Worm (Caenorhabditis elegans) whole organism, L4 larva: Measurements from ENCODE around the gene fbxa-208.
A peak's percentile ranks its signal among the peaks of the same experiment; 100 is the strongest.

Source experiments
- F26F4.8 ChIP-seq: fragments of 200-800 bp; sonication (Bioruptor generic); conservative IDR thresholded peaks from 2 replicates; pipeline ENCODE4 v1.3.6; 2022; ENCODE audit warnings: missing genetic modification characterization, missing compliant biosample characterization
- F49E8.2 ChIP-seq: sonication (generic microtip); optimal IDR thresholded peaks from 2 replicates; lab custom pipeline; 2016; ENCODE audit warnings: missing compliant biosample characterization, mild to moderate bottlenecking, missing genetic modification characterization, borderline replicate concordance
- T20F7.1 ChIP-seq: fragments of 200-800 bp; sonication (Bioruptor generic); optimal IDR thresholded peaks from 2 replicates; lab custom pipeline; 2018; ENCODE audit warnings: mild to moderate bottlenecking, missing genetic modification characterization, missing compliant biosample characterization
- Y105C5A.15 ChIP-seq: fragments of 200-800 bp; sonication (Bioruptor generic); IDR thresholded peaks from 2 replicates; pipeline ENCODE4 v1.3.6; 2022; ENCODE audit warnings: missing genetic modification characterization, missing compliant biosample characterization
- arid-1 ChIP-seq: fragments of 200-800 bp; sonication (Bioruptor generic); conservative IDR thresholded peaks from 2 replicates; pipeline ENCODE4 v1.3.6; 2022; ENCODE audit warnings: missing genetic modification reagents, missing genetic modification characterization, missing compliant biosample characterization
- ceh-44 ChIP-seq: fragments of 200-800 bp; sonication (Bioruptor generic); IDR thresholded peaks from 2 replicates; pipeline ENCODE4 v1.3.6; 2022; ENCODE audit warnings: missing genetic modification reagents, missing genetic modification characterization, missing compliant biosample characterization
- ces-1 ChIP-seq: fragments of 150-350 bp; sonication (generic microtip); optimal IDR thresholded peaks from 4 replicates; lab custom pipeline; 2014; ENCODE audit warnings: missing biosample characterization, missing genetic modification reagents, missing genetic modification characterization
- cey-2 ChIP-seq: sonication (generic microtip); optimal IDR thresholded peaks from 3 replicates; lab custom pipeline; 2017; ENCODE audit warnings: missing genetic modification characterization, mild to moderate bottlenecking, missing compliant biosample characterization, antibody characterized with exemption, borderline replicate concordance; ENCODE audit not compliant: insufficient read depth
- ctbp-1 ChIP-seq: fragments of 200-800 bp; sonication (Bioruptor generic); IDR thresholded peaks from 2 replicates; pipeline ENCODE4 v1.3.6; 2022; ENCODE audit warnings: missing genetic modification reagents, missing genetic modification characterization, missing compliant biosample characterization
- daf-16 ChIP-seq, 3 experiments: sonication (generic microtip); optimal IDR thresholded peaks; 2 replicates each; lab custom pipeline; 2016 to 2017; ENCODE audit warnings: missing genetic modification characterization in 3 of 3, missing genetic modification reagents in 3 of 3, mild to moderate bottlenecking in 2 of 3, missing compliant biosample characterization in 2 of 3, missing biosample characterization in 1 of 3, moderate library complexity in 1 of 3
- dmd-6 ChIP-seq: fragments of 200-800 bp; sonication (Bioruptor generic); IDR thresholded peaks from 2 replicates; pipeline ENCODE4 v1.3.6; 2022; ENCODE audit warnings: missing genetic modification reagents, missing genetic modification characterization, missing compliant biosample characterization
- dve-1 ChIP-seq: sonication (generic microtip); optimal IDR thresholded peaks from 2 replicates; lab custom pipeline; 2017; ENCODE audit warnings: antibody characterized with exemption, mild to moderate bottlenecking, missing genetic modification characterization, missing compliant biosample characterization; ENCODE audit not compliant: insufficient read depth
- fkh-10 ChIP-seq: fragments of 150-350 bp; optimal IDR thresholded peaks from 2 replicates; lab custom pipeline; 2014; ENCODE audit warnings: missing biosample characterization, missing genetic modification reagents, missing genetic modification characterization
- hif-1 ChIP-seq, 2 experiments: sonication (generic microtip); optimal IDR thresholded peaks; 2 replicates each; lab custom pipeline; 2016 to 2017; ENCODE audit warnings: missing compliant biosample characterization in 2 of 2, missing genetic modification characterization in 2 of 2, missing genetic modification reagents in 2 of 2, missing genotype in 2 of 2, mild to moderate bottlenecking in 1 of 2
- hlh-11 ChIP-seq: fragments of 200-800 bp; sonication (Bioruptor generic); optimal IDR thresholded peaks from 2 replicates; lab custom pipeline; 2018; ENCODE audit warnings: mild to moderate bottlenecking, missing genetic modification characterization, missing compliant biosample characterization
- jun-1 ChIP-seq: fragments of 150-350 bp; optimal IDR thresholded peaks from 2 replicates; lab custom pipeline; 2014; ENCODE audit warnings: missing biosample characterization, missing genetic modification reagents, missing genetic modification characterization
- lin-29 ChIP-seq: fragments of 200-800 bp; sonication (Bioruptor generic); IDR thresholded peaks from 2 replicates; pipeline ENCODE4 v1.3.6; 2022; ENCODE audit warnings: missing genetic modification reagents, missing genetic modification characterization, missing compliant biosample characterization
- lsy-2 ChIP-seq, 2 experiments: fragments of 150-350 bp in 1 of 2; sonication (generic microtip) in 1 of 2; optimal IDR thresholded peaks; 2 replicates each; lab custom pipeline; 2014 to 2017; ENCODE audit warnings: missing biosample characterization in 2 of 2, missing genetic modification characterization in 2 of 2
- mep-1 ChIP-seq: fragments of 150-350 bp; sonication (generic microtip); optimal IDR thresholded peaks from 3 replicates; lab custom pipeline; 2014; ENCODE audit warnings: missing biosample characterization, missing genetic modification characterization
- mxl-2 ChIP-seq: fragments of 200-800 bp; sonication (Bioruptor generic); conservative IDR thresholded peaks from 2 replicates; pipeline ENCODE4 v1.3.6; 2022; ENCODE audit warnings: missing genetic modification reagents, missing genetic modification characterization, missing compliant biosample characterization
- nhr-10 ChIP-seq: fragments of 150-350 bp; optimal IDR thresholded peaks from 2 replicates; lab custom pipeline; 2014; ENCODE audit warnings: missing biosample characterization, missing genetic modification characterization
- nhr-102 ChIP-seq: sonication (generic microtip); optimal IDR thresholded peaks from 2 replicates; lab custom pipeline; 2016; ENCODE audit warnings: mild to moderate bottlenecking, missing genetic modification characterization, moderate library complexity, missing compliant biosample characterization
- nhr-11 ChIP-seq: fragments of 150-350 bp; optimal IDR thresholded peaks from 2 replicates; lab custom pipeline; 2014; ENCODE audit warnings: missing biosample characterization, missing genetic modification characterization
- nhr-28 ChIP-seq: fragments of 150-350 bp; optimal IDR thresholded peaks from 2 replicates; lab custom pipeline; 2014; ENCODE audit warnings: missing biosample characterization, missing genetic modification characterization
- nhr-41 ChIP-seq: fragments of 200-800 bp; sonication (Bioruptor generic); IDR thresholded peaks from 2 replicates; pipeline ENCODE4 v1.3.6; 2022; ENCODE audit warnings: missing genetic modification reagents, missing genetic modification characterization, missing compliant biosample characterization
- nhr-48 ChIP-seq: sonication (generic microtip); optimal IDR thresholded peaks from 2 replicates; lab custom pipeline; 2016; ENCODE audit warnings: mild to moderate bottlenecking, missing genetic modification characterization, missing compliant biosample characterization
- pha-4 ChIP-seq, 2 experiments: fragments of 150-350 bp in 1 of 2; fragments of 200-800 bp in 1 of 2; sonication (Bioruptor generic) in 1 of 2; IDR thresholded peaks in 1 of 2; optimal IDR thresholded peaks in 1 of 2; 2 replicates each; pipeline versions ENCODE4 v1.3.6 to Lab custom; 2014 to 2022; ENCODE audit warnings: missing genetic modification characterization in 2 of 2, missing genetic modification reagents in 2 of 2, missing biosample characterization in 1 of 2, missing compliant biosample characterization in 1 of 2
- php-3 ChIP-seq: fragments of 200-800 bp; sonication (Bioruptor generic); IDR thresholded peaks from 2 replicates; pipeline ENCODE4 v1.3.6; 2022; ENCODE audit warnings: missing genetic modification reagents, missing genetic modification characterization, missing compliant biosample characterization
- set-16 ChIP-seq: fragments of 200-800 bp; sonication (Bioruptor generic); IDR thresholded peaks from 2 replicates; pipeline ENCODE4 v1.3.6; 2022; ENCODE audit warnings: missing genetic modification reagents, missing genetic modification characterization, missing compliant biosample characterization
- skn-1 ChIP-seq: fragments of 150-350 bp; optimal IDR thresholded peaks from 2 replicates; lab custom pipeline; 2014; ENCODE audit warnings: missing biosample characterization, missing genetic modification characterization
- tra-1 ChIP-seq: fragments of 200-800 bp; sonication (Bioruptor generic); IDR thresholded peaks from 2 replicates; pipeline ENCODE4 v1.3.6; 2022; ENCODE audit warnings: missing genetic modification reagents, missing genetic modification characterization, missing compliant biosample characterization
- zip-11 ChIP-seq: fragments of 200-800 bp; sonication (Bioruptor generic); IDR thresholded peaks from 2 replicates; pipeline ENCODE4 v1.3.6; 2022; ENCODE audit warnings: missing genetic modification characterization, missing compliant biosample characterization
- zip-2 ChIP-seq: fragments of 150-350 bp; optimal IDR thresholded peaks from 2 replicates; lab custom pipeline; 2014; ENCODE audit warnings: missing biosample characterization, missing genetic modification characterization
- ztf-7 ChIP-seq: fragments of 150-350 bp; optimal IDR thresholded peaks from 2 replicates; lab custom pipeline; 2014; ENCODE audit warnings: missing biosample characterization, missing genetic modification characterization

fbxa-208 gene

ce11 chrIII:1279197-1279596 is 22.6 kb downstream of the fbxa-208 start (continued):
- TF ChIP-seq cey-2 (tag; lab: Kevin White, UChicago), result peak; percentile 15
- peak; percentile 76 for TF ChIP-seq nhr-102 (tag; lab: Kevin White, UChicago)
- TF ChIP-seq nhr-41 (GFP tag; lab: Robert Waterston, UW), result peak; percentile 61; the same call in 1 of the 2 replicates
- peak; percentile 97 for TF ChIP-seq hlh-11
- peak; percentile 61; the same call in 1 of the 2 replicates for TF ChIP-seq pha-4 (GFP tag; IDR thresholded peaks at IDR 0.05; lab: Robert Waterston, UW)
- TF ChIP-seq pha-4 (tag; optimal IDR thresholded peaks at IDR 0.05; lab: Kevin White, UChicago), result peak; percentile 36
- peak; percentile 90 for TF ChIP-seq dmd-6
- peak; percentile 97 for TF ChIP-seq php-3 (GFP tag; lab: Robert Waterston, UW)
- TF ChIP-seq skn-1 (tag; lab: Kevin White, UChicago), result no peak
- TF ChIP-seq nhr-48 (tag; lab: Kevin White, UChicago), result peak; percentile 76
- TF ChIP-seq mep-1 (tag; lab: Kevin White, UChicago), result peak; percentile 37
- peak; percentile 33 for TF ChIP-seq jun-1 (tag; lab: Kevin White, UChicago)
- no peak for TF ChIP-seq F49E8.2 (tag; lab: Kevin White, UChicago)
- peak; percentile 81 for TF ChIP-seq nhr-28
- peak in 1 of 2 experiments; percentile 45 for TF ChIP-seq hif-1 (tag; optimal IDR thresholded peaks at IDR 0.05; lab: Kevin White, UChicago)
- TF ChIP-seq daf-16 (GFP tag; optimal IDR thresholded peaks at IDR 0.05; lab: Kevin White, UChicago), result peak in 1 of 2 experiments; percentile 95
- peak; percentile 99 for TF ChIP-seq daf-16 (tag; optimal IDR thresholded peaks at IDR 0.05; lab: Kevin White, UChicago)
- no peak; the same call in 1 of the 2 replicates for TF ChIP-seq arid-1 (GFP tag; lab: Robert Waterston, UW)
- TF ChIP-seq tra-1 (GFP tag; lab: Robert Waterston, UW), result 0 out of 2 replicates have a peak, but pooled peaks have one; percentile 33
- TF ChIP-seq, all 104 proteins: peak for 29

- TF ChIP-seq ceh-44 (no peak), fkh-10 (GFP tag; lab: Kevin White, UChicago) (no peak), lsy-2 (tag; optimal IDR thresholded peaks at IDR 0.05; lab: Kevin White, UChicago) (peak in 1 of 2 experiments; percentile 71), nhr-11 (tag; lab: Kevin White, UChicago) (no peak), T20F7.1 (peak; percentile 6), set-16 (GFP tag; lab: Robert Waterston, UW) (no peak), ctbp-1 (GFP tag; lab: Robert Waterston, UW) (no peak), dve-1 (tag; lab: Kevin White, UChicago) (peak; percentile 36), daf-16 (GFP tag; optimal IDR thresholded peaks at IDR 0.05; lab: Kevin White, UChicago) (no peak), daf-16 (tag; optimal IDR thresholded peaks at IDR 0.05; lab: Kevin White, UChicago) (peak; percentile 36), lin-29 (no peak), nhr-10 (tag; lab: Kevin White, UChicago) (no peak), ztf-7 (tag; lab: Kevin White, UChicago) (peak; percentile 88), mep-1 (tag; lab: Kevin White, UChicago) (peak; percentile 43), F26F4.8 (GFP tag; lab: Robert Waterston, UW) (no peak), skn-1 (tag; lab: Kevin White, UChicago) (no peak), zip-2 (tag; lab: Kevin White, UChicago) (peak; percentile 98), pha-4 (GFP tag; IDR thresholded peaks at IDR 0.05; lab: Robert Waterston, UW) (no peak), pha-4 (tag; optimal IDR thresholded peaks at IDR 0.05; lab: Kevin White, UChicago) (no peak), mxl-2 (GFP tag; lab: Robert Waterston, UW) (no peak), zip-11 (no peak)
Observed at ce11 chrIII:1284584-1285046, 28.0 kb downstream of the fbxa-208 start, which contains the start of gene fbxa-37. Gene fbxa-37, plus strand, starts transcription at chrIII:1284996.

- no peak for TF ChIP-seq Y105C5A.15
- no peak for TF ChIP-seq ces-1 (GFP tag; lab: Kevin White, UChicago)
- TF ChIP-seq zip-2 (tag; lab: Kevin White, UChicago), result peak; percentile 77
Observed at ce11 chrIII:1288473-1289056, 31.9 kb downstream of the fbxa-208 start, which contains the start of gene fbxa-50. Gene fbxa-50, minus strand, starts transcription at chrIII:1288523.
